Worm (Caenorhabditis elegans): Measurements from ENCODE around the gene glrx-22.

- TF ChIP-seq egl-27 (tag; optimal IDR thresholded peaks at IDR 0.05) (no peak), nhr-41 (GFP tag; IDR thresholded peaks at IDR 0.05) (no peak), aly-2 (tag; optimal IDR thresholded peaks at IDR 0.05) (no peak), mes-2 (tag; optimal IDR thresholded peaks at IDR 0.05; ENCODE audit: poor library complexity, severe bottlenecking) (no peak), Y105C5A.15 (GFP tag; IDR thresholded peaks at IDR 0.05) (no peak)
These were observed 11.4 kb downstream of the glrx-22 start for ce11 chrIV:8189667-8190066.
